Fruit fly (Drosophila melanogaster): ENCODE data around the gene CG6765.

dm6 chr3L:8520252-8520651 is 7.7 kb downstream of the CG6765 start, which contains the start of gene se:
- TF ChIP-seq Mio (GFP tag; optimal IDR thresholded peaks at IDR 0.05), result no peak
- TF ChIP-seq fru (GFP tag; optimal IDR thresholded peaks at IDR 0.05), result no peak
- no peak for TF ChIP-seq Jra (GFP tag; optimal IDR thresholded peaks at IDR 0.05)
- no peak for TF ChIP-seq lola (GFP tag; optimal IDR thresholded peaks at IDR 0.05)
- TF ChIP-seq dmrt93B (GFP tag; optimal IDR thresholded peaks at IDR 0.05), result no peak
